Fruit fly (Drosophila melanogaster) whole organism, embryonic: ENCODE measurements around the gene SelG.

Source experiments
- Asciz ChIP-seq: fragments of 200-800 bp; sonication (Bioruptor generic); optimal IDR thresholded peaks from 2 replicates; lab custom pipeline; 2017; ENCODE audit warnings: missing biosample characterization, mild to moderate bottlenecking, missing genetic modification characterization, missing genetic modification reagents
- CG11085 ChIP-seq: fragments of 200-800 bp; sonication (Bioruptor generic); IDR thresholded peaks from 2 replicates; pipeline ENCODE4 v1.3.6; 2022; ENCODE audit warnings: missing biosample characterization, missing genetic modification characterization
- CG12104 ChIP-seq: fragments of 200-800 bp; sonication (Bioruptor generic); optimal IDR thresholded peaks from 3 replicates; lab custom pipeline; 2016; ENCODE audit warnings: missing biosample characterization, missing genetic modification characterization
- CG13424 ChIP-seq: fragments of 200-800 bp; sonication (Bioruptor generic); optimal IDR thresholded peaks from 2 replicates; lab custom pipeline; 2019; ENCODE audit warnings: missing biosample characterization, mild to moderate bottlenecking, missing genetic modification characterization, moderate library complexity
- CG14860 ChIP-seq: fragments of 200-800 bp; sonication (Bioruptor generic); IDR thresholded peaks from 3 replicates; pipeline ENCODE4 v1.3.6; 2022; ENCODE audit warnings: missing biosample characterization, missing genetic modification characterization; ENCODE audit not compliant: partially characterized antibody
- CG15269 ChIP-seq: fragments of 200-800 bp; sonication (Bioruptor generic); optimal IDR thresholded peaks from 2 replicates; lab custom pipeline; 2018; ENCODE audit warnings: missing biosample characterization, mild to moderate bottlenecking, missing genetic modification characterization, moderate library complexity
- CG1529 ChIP-seq: fragments of 200-800 bp; sonication (Bioruptor generic); optimal IDR thresholded peaks from 3 replicates; lab custom pipeline; 2018; ENCODE audit warnings: missing biosample characterization, missing genetic modification characterization
- CG17359 ChIP-seq: fragments of 200-800 bp; sonication (Bioruptor generic); optimal IDR thresholded peaks from 3 replicates; lab custom pipeline; 2018; ENCODE audit warnings: missing biosample characterization, mild to moderate bottlenecking, missing genetic modification characterization, moderate library complexity
- CG17361 ChIP-seq: fragments of 200-800 bp; sonication (Bioruptor generic); IDR thresholded peaks from 3 replicates; pipeline ENCODE4 v1.3.6; 2022; ENCODE audit warnings: missing biosample characterization, missing genetic modification characterization
- CG18262 ChIP-seq: fragments of 200-800 bp; optimal IDR thresholded peaks from 3 replicates; lab custom pipeline; 2019; ENCODE audit warnings: missing biosample characterization, mild to moderate bottlenecking, missing genetic modification characterization, moderate library complexity
- CG2129 ChIP-seq: fragments of 200-800 bp; sonication (Bioruptor generic); IDR thresholded peaks from 2 replicates; pipeline ENCODE4 v1.3.6; 2022; ENCODE audit warnings: missing biosample characterization, missing genetic modification characterization; ENCODE audit not compliant: partially characterized antibody
- CG2678 ChIP-seq: fragments of 200-800 bp; sonication (Bioruptor generic); optimal IDR thresholded peaks from 3 replicates; lab custom pipeline; 2019; ENCODE audit warnings: missing biosample characterization, mild to moderate bottlenecking, missing genetic modification characterization, moderate library complexity
- CG3838 ChIP-seq: fragments of 200-800 bp; sonication (Bioruptor generic); optimal IDR thresholded peaks from 3 replicates; lab custom pipeline; 2016; ENCODE audit warnings: missing biosample characterization, missing genetic modification characterization
- CG6683 ChIP-seq: fragments of 200-800 bp; sonication (Bioruptor generic); optimal IDR thresholded peaks from 2 replicates; lab custom pipeline; 2017; ENCODE audit warnings: missing biosample characterization, mild to moderate bottlenecking, missing genetic modification characterization, missing genetic modification reagents
- CG7786 ChIP-seq: fragments of 200-800 bp; sonication (Bioruptor generic); optimal IDR thresholded peaks from 2 replicates; lab custom pipeline; 2016; ENCODE audit warnings: missing biosample characterization, missing genetic modification characterization
- CG7928 ChIP-seq: fragments of 200-800 bp; sonication (Bioruptor generic); optimal IDR thresholded peaks from 2 replicates; lab custom pipeline; 2017; ENCODE audit warnings: missing biosample characterization, mild to moderate bottlenecking, missing genetic modification characterization
- Deaf1 ChIP-seq: fragments of 200-800 bp; optimal IDR thresholded peaks from 3 replicates; lab custom pipeline; 2019; ENCODE audit warnings: missing biosample characterization, mild to moderate bottlenecking, missing genetic modification characterization, moderate library complexity
- Dip3 ChIP-seq: fragments of 200-800 bp; sonication (Bioruptor generic); optimal IDR thresholded peaks from 3 replicates; lab custom pipeline; 2016; ENCODE audit warnings: missing biosample characterization, missing genetic modification characterization
- Dll ChIP-seq: fragments of 200-800 bp; sonication (Bioruptor generic); IDR thresholded peaks from 4 replicates; pipeline ENCODE4 v1.3.6; 2022; ENCODE audit warnings: missing biosample characterization, missing genetic modification characterization; ENCODE audit not compliant: partially characterized antibody
- E2f1 ChIP-seq: fragments of 200-800 bp; sonication (Bioruptor generic); IDR thresholded peaks from 2 replicates; pipeline ENCODE4 v1.3.6; 2022; ENCODE audit warnings: missing biosample characterization, missing genetic modification characterization
- Ets97D ChIP-seq: fragments of 200-800 bp; sonication (Bioruptor generic); optimal IDR thresholded peaks from 3 replicates; lab custom pipeline; 2016; ENCODE audit warnings: missing biosample characterization, missing genetic modification characterization
- HLH54F ChIP-seq: fragments of 200-800 bp; sonication (Bioruptor generic); optimal IDR thresholded peaks from 3 replicates; lab custom pipeline; 2016; ENCODE audit warnings: missing biosample characterization, missing genetic modification characterization
- MTF-1 ChIP-seq: fragments of 200-800 bp; sonication (Bioruptor generic); optimal IDR thresholded peaks from 2 replicates; lab custom pipeline; 2018; ENCODE audit warnings: missing biosample characterization, mild to moderate bottlenecking, missing genetic modification characterization, borderline replicate concordance
- Optix ChIP-seq: fragments of 200-800 bp; sonication (Bioruptor generic); IDR thresholded peaks from 3 replicates; pipeline ENCODE4 v1.3.6; 2022; ENCODE audit warnings: missing biosample characterization, missing genetic modification characterization
- PHDP ChIP-seq: fragments of 200-800 bp; sonication (Bioruptor generic); optimal IDR thresholded peaks from 3 replicates; lab custom pipeline; 2018; ENCODE audit warnings: missing biosample characterization, mild to moderate bottlenecking, missing genetic modification characterization, moderate library complexity
- TFAM ChIP-seq: fragments of 200-800 bp; sonication (Bioruptor generic); optimal IDR thresholded peaks from 2 replicates; lab custom pipeline; 2017; ENCODE audit warnings: missing biosample characterization, missing genetic modification characterization, inconsistent platforms
- Taf1 ChIP-seq: fragments of 200-800 bp; sonication (Bioruptor generic); IDR thresholded peaks from 2 replicates; pipeline ENCODE4 v1.3.6; 2022; ENCODE audit warnings: missing biosample characterization, missing genetic modification characterization
- abd-A ChIP-seq: fragments of 200-800 bp; sonication (Bioruptor generic); optimal IDR thresholded peaks from 3 replicates; lab custom pipeline; 2019; ENCODE audit warnings: missing biosample characterization, mild to moderate bottlenecking, missing genetic modification characterization, moderate library complexity
- aop ChIP-seq: fragments of 200-800 bp; sonication (Bioruptor generic); IDR thresholded peaks from 2 replicates; pipeline ENCODE4 v1.3.6; 2022; ENCODE audit warnings: missing biosample characterization, missing genetic modification characterization
- ap ChIP-seq: fragments of 200-800 bp; sonication (Bioruptor generic); IDR thresholded peaks from 2 replicates; pipeline ENCODE4 v1.3.6; 2022; ENCODE audit warnings: missing biosample characterization, missing genetic modification characterization
- ato ChIP-seq: fragments of 200-800 bp; sonication (Bioruptor generic); IDR thresholded peaks from 2 replicates; pipeline ENCODE4 v1.3.6; 2022; ENCODE audit warnings: missing biosample characterization, missing genetic modification characterization; ENCODE audit not compliant: partially characterized antibody
- bigmax ChIP-seq: fragments of 200-800 bp; sonication (Bioruptor generic); optimal IDR thresholded peaks from 2 replicates; lab custom pipeline; 2018; ENCODE audit warnings: missing biosample characterization, mild to moderate bottlenecking, missing genetic modification characterization
- cad ChIP-seq: fragments of >200 bp; optimal IDR thresholded peaks from 2 replicates; lab custom pipeline; 2017; ENCODE audit warnings: missing biosample characterization, missing genetic modification characterization
- cwo ChIP-seq: fragments of 200-800 bp; sonication (Bioruptor generic); optimal IDR thresholded peaks from 3 replicates; lab custom pipeline; 2017; ENCODE audit warnings: missing biosample characterization, missing genetic modification characterization, mild to moderate bottlenecking, moderate library complexity, missing genetic modification reagents
- danr ChIP-seq: fragments of 200-800 bp; sonication (Bioruptor generic); IDR thresholded peaks from 2 replicates; pipeline ENCODE4 v1.3.6; 2022; ENCODE audit warnings: missing biosample characterization, missing genetic modification characterization
- fd96Cb ChIP-seq: fragments of 200-800 bp; sonication (Bioruptor generic); optimal IDR thresholded peaks from 2 replicates; lab custom pipeline; 2018; ENCODE audit warnings: missing biosample characterization, mild to moderate bottlenecking, missing genetic modification characterization, moderate library complexity
- ftz-f1 ChIP-seq: fragments of 200-800 bp; sonication (Bioruptor generic); optimal IDR thresholded peaks from 2 replicates; lab custom pipeline; 2016; ENCODE audit warnings: missing biosample characterization, missing genetic modification characterization
- jumu ChIP-seq: fragments of 200-800 bp; sonication (Bioruptor generic); optimal IDR thresholded peaks from 3 replicates; lab custom pipeline; 2016; ENCODE audit warnings: missing biosample characterization, missing genetic modification characterization
- mld ChIP-seq: fragments of 200-800 bp; sonication (Bioruptor generic); IDR thresholded peaks from 3 replicates; pipeline ENCODE4 v1.3.6; 2022; ENCODE audit warnings: missing biosample characterization, missing genetic modification characterization; ENCODE audit not compliant: partially characterized antibody
- nmo ChIP-seq: fragments of 200-800 bp; sonication (Bioruptor generic); optimal IDR thresholded peaks from 2 replicates; lab custom pipeline; 2018; ENCODE audit warnings: missing biosample characterization, mild to moderate bottlenecking, missing genetic modification characterization, moderate library complexity
- peb ChIP-seq: fragments of 200-800 bp; sonication (Bioruptor generic); IDR thresholded peaks from 2 replicates; pipeline ENCODE4 v1.3.6; 2022; ENCODE audit warnings: missing biosample characterization, missing genetic modification characterization
- pzg ChIP-seq: fragments of 200-800 bp; sonication (Bioruptor generic); optimal IDR thresholded peaks from 3 replicates; lab custom pipeline; 2018; ENCODE audit warnings: missing biosample characterization, mild to moderate bottlenecking, missing genetic modification characterization, moderate library complexity
- row ChIP-seq: fragments of 200-800 bp; sonication (Bioruptor generic); IDR thresholded peaks from 3 replicates; pipeline ENCODE4 v1.3.6; 2022; ENCODE audit warnings: missing biosample characterization, missing genetic modification characterization
- sd ChIP-seq: fragments of 200-800 bp; sonication (Bioruptor generic); optimal IDR thresholded peaks from 3 replicates; lab custom pipeline; 2018; ENCODE audit warnings: missing biosample characterization, mild to moderate bottlenecking, missing genetic modification characterization, moderate library complexity
- shn ChIP-seq: fragments of 200-800 bp; sonication (Bioruptor generic); optimal IDR thresholded peaks from 3 replicates; lab custom pipeline; 2016; ENCODE audit warnings: missing biosample characterization, missing genetic modification characterization
- sima ChIP-seq: fragments of 200-800 bp; sonication (Bioruptor generic); optimal IDR thresholded peaks from 2 replicates; lab custom pipeline; 2016; ENCODE audit warnings: missing biosample characterization, missing genetic modification characterization
- tap ChIP-seq: fragments of 200-800 bp; optimal IDR thresholded peaks from 3 replicates; lab custom pipeline; 2019; ENCODE audit warnings: missing biosample characterization, mild to moderate bottlenecking, missing genetic modification characterization, moderate library complexity
- unc-4 ChIP-seq: fragments of 200-800 bp; sonication (Bioruptor generic); IDR thresholded peaks from 2 replicates; pipeline ENCODE4 v1.3.6; 2022; ENCODE audit warnings: missing biosample characterization, missing genetic modification characterization; ENCODE audit not compliant: partially characterized antibody
- vnd ChIP-seq: fragments of 200-800 bp; sonication (Bioruptor generic); IDR thresholded peaks from 3 replicates; pipeline ENCODE4 v1.3.6; 2022; ENCODE audit warnings: missing biosample characterization, missing genetic modification characterization; ENCODE audit not compliant: partially characterized antibody
- zf30C ChIP-seq: fragments of 200-800 bp; sonication (Bioruptor generic); optimal IDR thresholded peaks from 3 replicates; lab custom pipeline; 2018; ENCODE audit warnings: missing biosample characterization, mild to moderate bottlenecking, missing genetic modification characterization
- zfh1 ChIP-seq: fragments of 200-800 bp; sonication (Bioruptor generic); IDR thresholded peaks from 3 replicates; pipeline ENCODE4 v1.3.6; 2022; ENCODE audit warnings: missing biosample characterization, missing genetic modification characterization

SelG gene

dm6 chrX:11886976-11887375, at the start of gene SelG, which contains the start of gene CG10353 (continued):
- TF ChIP-seq HLH54F (GFP tag; lab: Kevin White, UChicago) (peak; percentile 56), vnd (GFP tag; lab: Robert Waterston, UW) (peak; percentile 63), CG2678 (tag; lab: Kevin White, UChicago) (peak; percentile 13), unc-4 (peak; percentile 82), jumu (GFP tag; lab: Kevin White, UChicago) (peak; percentile 36), zfh1 (GFP tag; lab: Robert Waterston, UW) (peak; percentile 42; the same call in 1 of the 3 replicates), row (GFP tag; lab: Robert Waterston, UW) (peak; percentile 58), ap (GFP tag; lab: Robert Waterston, UW) (no peak), CG2129 (GFP tag; lab: Robert Waterston, UW) (peak; percentile 52), pzg (GFP tag; lab: Kevin White, UChicago) (peak; percentile 93), sima (GFP tag; lab: Kevin White, UChicago) (no peak), Dip3 (peak; percentile 44), Optix (GFP tag; lab: Robert Waterston, UW) (no peak), cad (GFP tag; lab: Kevin White, UChicago) (no peak), E2f1 (GFP tag; lab: Robert Waterston, UW) (no peak), sd (peak; percentile 58), CG1529 (GFP tag; lab: Kevin White, UChicago) (no peak), fd96Cb (no peak), TFAM (no peak), Asciz (GFP tag; lab: Kevin White, UChicago) (no peak), CG14860 (peak; percentile 65), CG17361 (GFP tag; lab: Robert Waterston, UW) (no peak), peb (GFP tag; lab: Robert Waterston, UW) (no peak), PHDP (tag; lab: Kevin White, UChicago) (peak; percentile 21), Dll (GFP tag; lab: Robert Waterston, UW) (peak; percentile 78), Taf1 (GFP tag; lab: Robert Waterston, UW) (no peak), CG18262 (tag; lab: Kevin White, UChicago) (peak; percentile 18), nmo (GFP tag; lab: Kevin White, UChicago) (peak; percentile 39), CG3838 (GFP tag; lab: Kevin White, UChicago) (no peak), mld (GFP tag; lab: Robert Waterston, UW) (peak; percentile 45; the same call in 1 of the 3 replicates), CG7928 (GFP tag; lab: Kevin White, UChicago) (no peak), CG13424 (tag; lab: Kevin White, UChicago) (peak; percentile 13), tap (tag; lab: Kevin White, UChicago) (no peak), danr (GFP tag; lab: Robert Waterston, UW) (no peak), cwo (no peak), Deaf1 (tag; lab: Kevin White, UChicago) (peak; percentile 9), abd-A (tag; lab: Kevin White, UChicago) (no peak), ato (peak; percentile 80), bigmax (peak; percentile 34), CG15269 (tag; lab: Kevin White, UChicago) (no peak), CG12104 (GFP tag; lab: Kevin White, UChicago) (no peak), ftz-f1 (peak; percentile 61), aop (no peak), shn (no peak), CG6683 (GFP tag; lab: Kevin White, UChicago) (no peak), zf30C (GFP tag; lab: Kevin White, UChicago) (no peak), Ets97D (GFP tag; lab: Kevin White, UChicago) (peak; percentile 65), CG11085 (GFP tag; lab: Robert Waterston, UW) (no peak), CG7786 (GFP tag; lab: Kevin White, UChicago) (peak; percentile 43), MTF-1 (GFP tag; lab: Kevin White, UChicago) (peak; percentile 56), CG17359 (no peak)
